Worm (Caenorhabditis elegans) whole organism, L2 larva: Measurements from ENCODE around the gene D1005.5.

Source experiments
- R02D3.7 ChIP-seq: fragments of 150-350 bp; optimal IDR thresholded peaks from 2 replicates; lab custom pipeline; 2014; ENCODE audit warnings: missing biosample characterization, missing genetic modification characterization
- egl-27 ChIP-seq: sonication (generic microtip); optimal IDR thresholded peaks from 3 replicates; lab custom pipeline; 2017; ENCODE audit warnings: missing biosample characterization, missing genetic modification reagents, missing genetic modification characterization
- elt-1 ChIP-seq: fragments of 150-350 bp; optimal IDR thresholded peaks from 2 replicates; lab custom pipeline; 2014; ENCODE audit warnings: missing biosample characterization, missing genetic modification characterization
- fos-1 ChIP-seq: fragments of 150-350 bp; optimal IDR thresholded peaks from 2 replicates; lab custom pipeline; 2014; ENCODE audit warnings: missing biosample characterization, missing genetic modification characterization
- lin-13 ChIP-seq: fragments of 150-350 bp; optimal IDR thresholded peaks from 2 replicates; lab custom pipeline; 2014; ENCODE audit warnings: missing biosample characterization, missing genetic modification reagents, missing genetic modification characterization
- lsy-2 ChIP-seq, 2 experiments: fragments of 150-350 bp in 1 of 2; sonication (generic microtip) in 1 of 2; optimal IDR thresholded peaks; 2 replicates each; lab custom pipeline; 2014 to 2017; ENCODE audit warnings: missing biosample characterization in 2 of 2, missing genetic modification characterization in 2 of 2
- peb-1 ChIP-seq: fragments of 150-350 bp; optimal IDR thresholded peaks from 2 replicates; lab custom pipeline; 2014; ENCODE audit warnings: missing biosample characterization, missing genetic modification characterization
- unc-39 ChIP-seq: fragments of 150-350 bp; optimal IDR thresholded peaks from 2 replicates; lab custom pipeline; 2014; ENCODE audit warnings: missing biosample characterization, missing genetic modification characterization
- unc-62 ChIP-seq: fragments of 150-350 bp; optimal IDR thresholded peaks from 2 replicates; lab custom pipeline; 2014; ENCODE audit warnings: missing biosample characterization, missing genetic modification reagents, missing genetic modification characterization
- ztf-11 ChIP-seq: sonication (generic microtip); optimal IDR thresholded peaks from 2 replicates; lab custom pipeline; 2017; ENCODE audit warnings: missing biosample characterization, missing genetic modification characterization

ce11 chrX:1501752-1502151 lies 29.0 kb upstream of the D1005.5 start, which contains the start of gene F09E10.7:
- TF ChIP-seq fos-1 (tag; lab: Kevin White, UChicago) (no peak), lsy-2 (tag; optimal IDR thresholded peaks at IDR 0.05; lab: Kevin White, UChicago) (no peak), unc-62 (GFP tag; lab: Kevin White, UChicago) (no peak), unc-39 (no peak), R02D3.7 (tag; lab: Kevin White, UChicago) (no peak), peb-1 (no peak), lin-13 (no peak), egl-27 (tag; lab: Kevin White, UChicago) (no peak), elt-1 (tag; lab: Kevin White, UChicago) (no peak), ztf-11 (tag; lab: Kevin White, UChicago) (no peak)
